Worm (Caenorhabditis elegans): ENCODE measurements around the gene F41C6.4.

ce11 chrX:6889374-6889773 lies 14.8 kb upstream of the F41C6.4 start, which contains the start of gene unc-6:
- TF ChIP-seq nhr-28 (tag; optimal IDR thresholded peaks at IDR 0.05) (no peak), lin-39 (tag; optimal IDR thresholded peaks at IDR 0.05) (no peak), unc-62 (GFP tag; optimal IDR thresholded peaks at IDR 0.05) (no peak), elt-3 (tag; optimal IDR thresholded peaks at IDR 0.05) (no peak)
